Worm (Caenorhabditis elegans): ENCODE results near the gene gcy-13.
A peak's percentile ranks its signal among the peaks of the same experiment; 100 is the strongest.

The gcy-13 gene

ce11 chrV:12317894-12318553 is 51.3 kb downstream of the gcy-13 start, which contains the start of the genes R04F11.5 and R04F11.2 (continued):
- no peak for TF ChIP-seq ces-1 (GFP tag; optimal IDR thresholded peaks at IDR 0.05)
- TF ChIP-seq duxl-1 (tag; optimal IDR thresholded peaks at IDR 0.05; ENCODE audit: poor library complexity): no peak
- no peak for TF ChIP-seq skn-1 (tag; optimal IDR thresholded peaks at IDR 0.05)
- TF ChIP-seq zfp-2 (tag; optimal IDR thresholded peaks at IDR 0.05): no peak
- no peak for TF ChIP-seq nhr-102 (tag; optimal IDR thresholded peaks at IDR 0.05)
- peak; percentile 60 for TF ChIP-seq unc-130 (GFP tag; optimal IDR thresholded peaks at IDR 0.05)
- TF ChIP-seq tra-1 (GFP tag; IDR thresholded peaks at IDR 0.05): no peak
- no peak for TF ChIP-seq set-16 (GFP tag; IDR thresholded peaks at IDR 0.05)
- peak; percentile 19 for TF ChIP-seq ztf-7 (tag; optimal IDR thresholded peaks at IDR 0.05)
- TF ChIP-seq daf-12 (tag; optimal IDR thresholded peaks at IDR 0.05): no peak
- TF ChIP-seq fkh-10 (GFP tag; optimal IDR thresholded peaks at IDR 0.05): peak; percentile 28
- no peak for TF ChIP-seq nhr-42 (GFP tag; IDR thresholded peaks at IDR 0.05)
- TF ChIP-seq daf-16 (GFP tag; optimal IDR thresholded peaks at IDR 0.05): no peak
- no peak for TF ChIP-seq daf-16 (tag; optimal IDR thresholded peaks at IDR 0.05)
- no peak for TF ChIP-seq Y105C5A.15 (GFP tag; IDR thresholded peaks at IDR 0.05)
- no peak for TF ChIP-seq sdz-12 (GFP tag; optimal IDR thresholded peaks at IDR 0.05)
- TF ChIP-seq nhr-6 (tag; optimal IDR thresholded peaks at IDR 0.05): peak; percentile 99
- TF ChIP-seq vab-7 (GFP tag; IDR thresholded peaks at IDR 0.05): no peak
- TF ChIP-seq ZK546.5 (tag; optimal IDR thresholded peaks at IDR 0.05): no peak
- no peak for TF ChIP-seq ztf-11 (tag; optimal IDR thresholded peaks at IDR 0.05)
- no peak for TF ChIP-seq zfp-3 (GFP tag; conservative IDR thresholded peaks at IDR 0.05)
- TF ChIP-seq gei-8 (GFP tag; optimal IDR thresholded peaks at IDR 0.05): no peak
- no peak for TF ChIP-seq fos-1 (tag; optimal IDR thresholded peaks at IDR 0.05)
- peak; percentile 84 for TF ChIP-seq mep-1 (tag; optimal IDR thresholded peaks at IDR 0.05)
- no peak for TF ChIP-seq ceh-32 (tag; optimal IDR thresholded peaks at IDR 0.05; ENCODE audit: poor library complexity)
- no peak for TF ChIP-seq lin-29 (GFP tag; IDR thresholded peaks at IDR 0.05)
- TF ChIP-seq Y48G9A.11 (GFP tag; IDR thresholded peaks at IDR 0.05): peak; percentile 100
- TF ChIP-seq arid-1 (GFP tag; conservative IDR thresholded peaks at IDR 0.05): 0 out of 2 replicates have a peak, but pooled peaks have one; percentile 34
- no peak for TF ChIP-seq dmd-8 (GFP tag; IDR thresholded peaks at IDR 0.05)
- TF ChIP-seq F49E8.2 (tag; optimal IDR thresholded peaks at IDR 0.05; ENCODE audit: borderline replicate concordance): no peak
- TF ChIP-seq egl-43 (GFP tag; IDR thresholded peaks at IDR 0.05): no peak
- TF ChIP-seq T20F7.1 (GFP tag; optimal IDR thresholded peaks at IDR 0.05): peak; percentile 98
- TF ChIP-seq nhr-111 (GFP tag; optimal IDR thresholded peaks at IDR 0.05): no peak
- TF ChIP-seq pqm-1 (tag; optimal IDR thresholded peaks at IDR 0.05): no peak
- no peak for TF ChIP-seq mdl-1 (tag; optimal IDR thresholded peaks at IDR 0.05)
- no peak for TF ChIP-seq aha-1 (tag)
- TF ChIP-seq lin-39 (tag; optimal IDR thresholded peaks at IDR 0.05): no peak
- TF ChIP-seq mxl-3 (GFP tag; optimal IDR thresholded peaks at IDR 0.05): no peak
- no peak for TF ChIP-seq F44E2.7 (GFP tag; IDR thresholded peaks at IDR 0.05)
- TF ChIP-seq zag-1 (tag; optimal IDR thresholded peaks at IDR 0.05): no peak
- TF ChIP-seq spr-1 (tag; optimal IDR thresholded peaks at IDR 0.05): peak; percentile 2
- peak in 1 of 2 experiments; percentile 29 for TF ChIP-seq hif-1 (tag; optimal IDR thresholded peaks at IDR 0.05)
- no peak for TF ChIP-seq lir-3 (tag; optimal IDR thresholded peaks at IDR 0.05)
- TF ChIP-seq Y5F2A.4 (GFP tag; optimal IDR thresholded peaks at IDR 0.05): no peak
- no peak for TF ChIP-seq zip-11 (GFP tag; IDR thresholded peaks at IDR 0.05)
- TF ChIP-seq ama-1 (optimal IDR thresholded peaks at IDR 0.05): peak; percentile 40
- TF ChIP-seq aly-2 (tag; optimal IDR thresholded peaks at IDR 0.05): no peak
- TF ChIP-seq Y75B8A.6 (GFP tag; IDR thresholded peaks at IDR 0.05): no peak
- no peak for TF ChIP-seq nhr-48 (tag; optimal IDR thresholded peaks at IDR 0.05)
- TF ChIP-seq hlh-30 (tag; optimal IDR thresholded peaks at IDR 0.05; ENCODE audit: insufficient read depth): peak; percentile 67
- no peak for TF ChIP-seq unc-39 (tag; optimal IDR thresholded peaks at IDR 0.05)
- no peak for TF ChIP-seq saeg-2 (GFP tag; IDR thresholded peaks at IDR 0.05)

Measured in whole organism, L4 larva.